Fruit fly (Drosophila melanogaster) whole organism, adult: ENCODE data around the gene Fum2.
A peak's percentile ranks its signal among the peaks of the same experiment; 100 is the strongest.

Source experiments
- CG33017 ChIP-seq: fragments of 200-800 bp; sonication (Bioruptor generic); optimal IDR thresholded peaks from 2 replicates; lab custom pipeline; 2018; ENCODE audit warnings: missing biosample characterization, mild to moderate bottlenecking, missing genetic modification characterization, moderate library complexity
- kay ChIP-seq: fragments of 200-800 bp; sonication (Bioruptor generic); peaks from one replicate; lab custom pipeline; 2016; ENCODE audit warnings: missing biosample characterization, missing genetic modification characterization, borderline replicate concordance

Fum2 gene

DNA sequence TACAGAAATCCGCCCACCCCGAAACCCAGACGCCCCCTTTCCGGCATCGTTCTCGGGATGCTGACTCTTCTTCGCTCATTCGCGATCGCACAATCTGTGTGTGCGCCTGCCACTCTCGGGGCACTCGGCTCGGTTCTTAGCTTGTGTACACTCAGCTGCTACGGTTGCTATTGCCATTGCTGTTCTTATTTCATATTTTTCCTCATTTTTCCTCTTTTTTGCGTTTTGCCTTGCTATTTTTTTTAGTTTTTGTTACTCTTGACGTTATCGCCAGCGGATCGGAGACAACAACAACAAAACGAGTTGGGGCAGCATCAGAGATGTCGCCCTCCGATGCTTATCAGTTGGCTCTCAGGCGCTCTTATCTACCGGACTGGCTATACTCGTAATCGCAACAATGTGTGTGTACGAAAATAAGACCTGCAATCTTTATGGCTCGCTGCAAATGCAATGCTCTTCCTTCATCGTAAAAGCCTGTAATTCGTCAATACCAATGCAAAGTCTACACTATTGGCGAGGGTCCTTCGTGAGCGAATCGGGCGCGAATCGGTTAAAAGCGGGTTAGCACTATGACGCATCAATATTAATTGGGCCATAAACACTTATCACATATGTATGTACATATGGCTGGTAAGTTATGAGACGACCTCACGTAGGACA is 49.2 kb downstream of the Fum2 start:
- TF ChIP-seq CG33017 (tag; lab: Kevin White, UChicago): no peak
- TF ChIP-seq kay (GFP tag; lab: Kevin White, UChicago): peak; percentile 26
